Worm (Caenorhabditis elegans) whole organism, L2 larva: Measurements from ENCODE around the gene srg-16.

Experiments
- R02D3.7 ChIP-seq: fragments of 150-350 bp; optimal IDR thresholded peaks from 2 replicates; lab custom pipeline; 2014; ENCODE audit warnings: missing biosample characterization, missing genetic modification characterization
- ama-1 ChIP-seq: fragments of 150-350 bp; optimal IDR thresholded peaks from 2 replicates; lab custom pipeline; 2018; ENCODE audit warnings: inconsistent platforms
- egl-27 ChIP-seq: sonication (generic microtip); optimal IDR thresholded peaks from 3 replicates; lab custom pipeline; 2017; ENCODE audit warnings: missing biosample characterization, missing genetic modification reagents, missing genetic modification characterization
- elt-1 ChIP-seq: fragments of 150-350 bp; optimal IDR thresholded peaks from 2 replicates; lab custom pipeline; 2014; ENCODE audit warnings: missing biosample characterization, missing genetic modification characterization
- lin-39 ChIP-seq: fragments of 150-350 bp; optimal IDR thresholded peaks from 2 replicates; lab custom pipeline; 2014; ENCODE audit warnings: missing biosample characterization, missing genetic modification reagents, missing genetic modification characterization
- sma-9 ChIP-seq, 2 experiments: fragments of 150-350 bp in 1 of 2; sonication (generic microtip) in 1 of 2; optimal IDR thresholded peaks; 2 replicates each; lab custom pipeline; 2014 to 2016; ENCODE audit warnings: missing genetic modification characterization in 2 of 2, mild to moderate bottlenecking in 1 of 2, missing biosample characterization in 1 of 2, missing compliant biosample characterization in 1 of 2, missing genetic modification reagents in 1 of 2, moderate library complexity in 1 of 2
- unc-62 ChIP-seq: fragments of 150-350 bp; optimal IDR thresholded peaks from 2 replicates; lab custom pipeline; 2014; ENCODE audit warnings: missing biosample characterization, missing genetic modification reagents, missing genetic modification characterization

- TF ChIP-seq R02D3.7 (tag; lab: Kevin White, UChicago) (no peak), elt-1 (tag; lab: Kevin White, UChicago) (no peak), lin-39 (tag; lab: Kevin White, UChicago) (no peak), unc-62 (GFP tag; lab: Kevin White, UChicago) (no peak), sma-9 (GFP tag; optimal IDR thresholded peaks at IDR 0.05; lab: Kevin White, UChicago) (no peak), sma-9 (tag; optimal IDR thresholded peaks at IDR 0.05; lab: Kevin White, UChicago) (no peak), egl-27 (tag; lab: Kevin White, UChicago) (no peak), ama-1 (lab: Kevin White, UChicago) (no peak)
Measured at ce11 chrII:12449849-12450248, 17.1 kb upstream of the srg-16 start, which contains the start of gene sre-34.
